Fruit fly (Drosophila melanogaster) whole organism, wandering third instar larva: ENCODE data around the gene qjt.

Experiments
- Abd-B ChIP-seq: fragments of >200 bp; optimal IDR thresholded peaks from 2 replicates; lab custom pipeline; 2017; ENCODE audit warnings: missing biosample characterization, missing genetic modification characterization
- CG32264 ChIP-seq: fragments of 200-800 bp; sonication (Bioruptor generic); optimal IDR thresholded peaks from 2 replicates; lab custom pipeline; 2016; ENCODE audit warnings: missing biosample characterization, missing genetic modification characterization
- CG9705 ChIP-seq: fragments of 200-800 bp; sonication (Bioruptor generic); optimal IDR thresholded peaks from 2 replicates; lab custom pipeline; 2018; ENCODE audit warnings: missing biosample characterization, mild to moderate bottlenecking, missing genetic modification characterization
- CrebA ChIP-seq: fragments of 200-800 bp; sonication (Bioruptor generic); optimal IDR thresholded peaks from 2 replicates; lab custom pipeline; 2016; ENCODE audit warnings: missing biosample characterization, mild to moderate bottlenecking, missing genetic modification characterization, borderline replicate concordance
- Dfd ChIP-seq: fragments of >200 bp; optimal IDR thresholded peaks from 2 replicates; lab custom pipeline; 2017; ENCODE audit warnings: missing biosample characterization, missing genetic modification characterization
- Dif ChIP-seq: fragments of 200-275, 200-300 bp; sonication (Bioruptor generic); optimal IDR thresholded peaks from 2 replicates; lab custom pipeline; 2018; ENCODE audit warnings: missing biosample characterization, missing genetic modification characterization; ENCODE audit not compliant: partially characterized antibody
- GATAd ChIP-seq: sonication (Bioruptor generic); optimal IDR thresholded peaks from 2 replicates; lab custom pipeline; 2016; ENCODE audit warnings: missing biosample characterization, missing genetic modification characterization
- HLH106 ChIP-seq: fragments of 200-800 bp; optimal IDR thresholded peaks from 3 replicates; lab custom pipeline; 2019; ENCODE audit warnings: missing biosample characterization, mild to moderate bottlenecking, missing genetic modification characterization, moderate library complexity
- Hnf4 ChIP-seq: fragments of 200-800 bp; sonication (Bioruptor generic); optimal IDR thresholded peaks from 2 replicates; lab custom pipeline; 2016; ENCODE audit warnings: missing biosample characterization, mild to moderate bottlenecking, missing genetic modification characterization
- Hr78 ChIP-seq: fragments of >200 bp; optimal IDR thresholded peaks from 2 replicates; lab custom pipeline; 2017; ENCODE audit warnings: missing biosample characterization, missing genetic modification characterization
- Hr83 ChIP-seq: fragments of 200-300 bp; sonication (Bioruptor generic); optimal IDR thresholded peaks from 2 replicates; lab custom pipeline; 2016; ENCODE audit warnings: missing biosample characterization, mild to moderate bottlenecking, missing genetic modification characterization, moderate library complexity; ENCODE audit not compliant: poor library complexity, severe bottlenecking
- Jra ChIP-seq: sonication (Bioruptor generic); optimal IDR thresholded peaks from 2 replicates; lab custom pipeline; 2016; ENCODE audit warnings: missing biosample characterization, missing genetic modification characterization
- Mio ChIP-seq: sonication (Bioruptor generic); optimal IDR thresholded peaks from 2 replicates; lab custom pipeline; 2016; ENCODE audit warnings: missing biosample characterization, missing genetic modification characterization
- Myc ChIP-seq: fragments of >200 bp; optimal IDR thresholded peaks from 2 replicates; lab custom pipeline; 2017
- N ChIP-seq: fragments of >200 bp; optimal IDR thresholded peaks from 2 replicates; lab custom pipeline; 2018; ENCODE audit warnings: missing biosample characterization, missing external identifiers, missing genetic modification characterization
- OdsH ChIP-seq: fragments of 200-800 bp; sonication (Bioruptor generic); optimal IDR thresholded peaks from 2 replicates; lab custom pipeline; 2016; ENCODE audit warnings: missing biosample characterization, mild to moderate bottlenecking, missing genetic modification characterization
- Rel ChIP-seq, 2 experiments: fragments of 200-800 bp; sonication (Bioruptor generic) in 1 of 2; optimal IDR thresholded peaks; 2 replicates in 1 of 2; 3 replicates in 1 of 2; lab custom pipeline; 2016 to 2019; ENCODE audit warnings: mild to moderate bottlenecking in 2 of 2, missing biosample characterization in 2 of 2, missing genetic modification characterization in 2 of 2, moderate library complexity in 1 of 2
- Sp1 ChIP-seq: fragments of 200-800 bp; sonication (Bioruptor generic); optimal IDR thresholded peaks from 3 replicates; lab custom pipeline; 2019; ENCODE audit warnings: missing biosample characterization, mild to moderate bottlenecking, missing genetic modification characterization, moderate library complexity
- Vsx2 ChIP-seq: fragments of 200-300, 225-300 bp; sonication (Bioruptor generic); optimal IDR thresholded peaks from 2 replicates; lab custom pipeline; 2018; ENCODE audit warnings: missing biosample characterization, missing genetic modification characterization; ENCODE audit not compliant: partially characterized antibody
- br ChIP-seq: fragments of 200-800 bp; sonication (Bioruptor generic); optimal IDR thresholded peaks from 2 replicates; lab custom pipeline; 2016; ENCODE audit warnings: missing biosample characterization, missing genetic modification characterization
- brk ChIP-seq: fragments of 200-800 bp; sonication (Bioruptor generic); optimal IDR thresholded peaks from 2 replicates; lab custom pipeline; 2016; ENCODE audit warnings: missing biosample characterization, mild to moderate bottlenecking, missing genetic modification characterization
- dl ChIP-seq, 2 experiments: fragments of 175-275, 200-275 bp in 1 of 2; fragments of 200-275 bp in 1 of 2; sonication (Bioruptor generic); optimal IDR thresholded peaks; lab custom pipeline; 2018; ENCODE audit warnings: mild to moderate bottlenecking in 2 of 2, missing biosample characterization in 2 of 2, missing genetic modification characterization in 2 of 2, moderate library complexity in 2 of 2; ENCODE audit not compliant: partially characterized antibody in 2 of 2, insufficient read depth in 1 of 2
- dmrt93B ChIP-seq: fragments of 200-800 bp; sonication (Bioruptor generic); optimal IDR thresholded peaks from 2 replicates; lab custom pipeline; 2018; ENCODE audit warnings: missing biosample characterization, mild to moderate bottlenecking, missing genetic modification characterization
- dsf ChIP-seq: sonication (Bioruptor generic); optimal IDR thresholded peaks from 2 replicates; lab custom pipeline; 2016; ENCODE audit warnings: missing biosample characterization, missing genetic modification characterization, borderline replicate concordance
- ey ChIP-seq: fragments of 200-800 bp; sonication (Bioruptor generic); optimal IDR thresholded peaks from 2 replicates; lab custom pipeline; 2016; ENCODE audit warnings: missing biosample characterization, missing genetic modification characterization
- foxo ChIP-seq, 2 experiments: fragments of 200-800 bp; sonication (Bioruptor generic); optimal IDR thresholded peaks; 2 replicates in 1 of 2; 3 replicates in 1 of 2; lab custom pipeline; 2016 to 2017; ENCODE audit warnings: missing biosample characterization in 2 of 2, missing genetic modification characterization in 2 of 2
- fru ChIP-seq: fragments of 200-800 bp; sonication (Bioruptor generic); optimal IDR thresholded peaks from 3 replicates; lab custom pipeline; 2016; ENCODE audit warnings: missing biosample characterization, mild to moderate bottlenecking, missing genetic modification characterization
- h ChIP-seq: fragments of 200-800 bp; sonication (Bioruptor generic); optimal IDR thresholded peaks from 3 replicates; lab custom pipeline; 2016; ENCODE audit warnings: missing biosample characterization, mild to moderate bottlenecking, missing genetic modification characterization
- jim ChIP-seq: fragments of 175-275, 200-325 bp; sonication (Bioruptor generic); optimal IDR thresholded peaks from 2 replicates; lab custom pipeline; 2016; ENCODE audit warnings: missing biosample characterization, mild to moderate bottlenecking, missing genetic modification characterization
- lola ChIP-seq: fragments of >200 bp; optimal IDR thresholded peaks from 2 replicates; lab custom pipeline; 2017; ENCODE audit warnings: missing biosample characterization, missing genetic modification characterization
- pan ChIP-seq: fragments of >200 bp; optimal IDR thresholded peaks from 2 replicates; lab custom pipeline; 2017
- psq ChIP-seq: fragments of 200-800 bp; sonication (Bioruptor generic); optimal IDR thresholded peaks from 3 replicates; lab custom pipeline; 2017; ENCODE audit warnings: missing biosample characterization, mild to moderate bottlenecking, missing genetic modification characterization, moderate library complexity
- rgr ChIP-seq: fragments of 200-800 bp; sonication (Bioruptor generic); optimal IDR thresholded peaks from 3 replicates; lab custom pipeline; 2016; ENCODE audit warnings: missing biosample characterization, mild to moderate bottlenecking, missing genetic modification characterization
- sage ChIP-seq: fragments of 200-800 bp; sonication (Bioruptor generic); optimal IDR thresholded peaks from 2 replicates; lab custom pipeline; 2016; ENCODE audit warnings: missing biosample characterization, mild to moderate bottlenecking, missing genetic modification characterization
- sv ChIP-seq: fragments of 200-800 bp; sonication (Bioruptor generic); optimal IDR thresholded peaks from 3 replicates; lab custom pipeline; 2016; ENCODE audit warnings: missing biosample characterization, missing genetic modification characterization
- tai ChIP-seq: sonication (Bioruptor generic); optimal IDR thresholded peaks from 2 replicates; lab custom pipeline; 2016; ENCODE audit warnings: missing biosample characterization, missing genetic modification characterization
- usp ChIP-seq: fragments of >200 bp; optimal IDR thresholded peaks from 2 replicates; lab custom pipeline; 2017; ENCODE audit warnings: missing biosample characterization, missing genetic modification characterization
- woc ChIP-seq: sonication (Bioruptor generic); optimal IDR thresholded peaks from 2 replicates; lab custom pipeline; 2016; ENCODE audit warnings: missing biosample characterization, mild to moderate bottlenecking, missing genetic modification characterization

qjt gene

dm6 chr3L:17476496-17476895 is 2.4 kb upstream of the qjt start:
- TF ChIP-seq CG32264, result no peak
- no peak for TF ChIP-seq tai (GFP tag; lab: Kevin White, UChicago)
- TF ChIP-seq dl (GFP tag; optimal IDR thresholded peaks at IDR 0.05; lab: Kevin White, UChicago; ENCODE audit: insufficient read depth in 1 of 2, partially characterized antibody in 2 of 2), result no peak
- TF ChIP-seq ey, result no peak
- no peak for TF ChIP-seq br
- TF ChIP-seq psq, result no peak
- TF ChIP-seq h (GFP tag; lab: Kevin White, UChicago), result no peak

DNA sequence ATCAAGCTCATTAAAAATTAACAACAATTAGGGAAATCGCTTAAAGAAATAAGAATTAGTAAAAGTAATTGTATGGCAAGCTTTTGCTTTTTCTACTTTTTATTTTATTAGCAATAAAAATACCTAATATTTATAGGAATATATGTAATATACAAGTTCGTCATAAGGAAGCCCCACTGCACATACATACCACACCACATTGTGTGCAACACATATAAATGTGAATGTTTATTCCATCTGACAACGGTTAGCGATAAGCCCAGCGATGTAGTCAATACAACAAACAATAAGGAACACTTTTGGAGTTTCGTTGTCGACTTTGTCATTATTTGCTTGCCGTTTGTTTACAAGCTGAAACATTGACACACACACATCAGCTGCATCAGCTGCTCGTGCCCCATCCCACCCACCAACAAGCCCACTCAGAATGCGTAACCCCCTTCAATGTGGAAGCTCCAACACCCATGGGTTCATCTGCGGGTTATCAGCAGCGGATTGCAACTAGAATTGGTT is 6.4 kb downstream of the qjt start:
- TF ChIP-seq brk (GFP tag; lab: Kevin White, UChicago) (peak; percentile 38), rgr (peak; percentile 78), woc (GFP tag; lab: Kevin White, UChicago) (peak; percentile 34), tai (GFP tag; lab: Kevin White, UChicago) (peak; percentile 8), h (GFP tag; lab: Kevin White, UChicago) (peak; percentile 77), Rel (GFP tag; optimal IDR thresholded peaks at IDR 0.05; lab: Kevin White, UChicago) (no peak), Rel (tag; optimal IDR thresholded peaks at IDR 0.05; lab: Kevin White, UChicago) (peak; percentile 49), sv (GFP tag; lab: Kevin White, UChicago) (peak; percentile 35), CG32264 (no peak), Hnf4 (GFP tag; lab: Kevin White, UChicago) (peak; percentile 60), Mio (GFP tag; lab: Kevin White, UChicago) (no peak), sage (peak; percentile 25), jim (GFP tag; lab: Kevin White, UChicago) (no peak), HLH106 (tag; lab: Kevin White, UChicago) (peak; percentile 36), Sp1 (peak; percentile 50), lola (GFP tag; lab: Kevin White, UChicago) (no peak), psq (peak; percentile 40), Myc (no peak), foxo (GFP tag; optimal IDR thresholded peaks at IDR 0.05; lab: Kevin White, UChicago) (peak in 1 of 2 experiments; percentile 70), Vsx2 (GFP tag; lab: Kevin White, UChicago) (no peak), GATAd (no peak), CG9705 (peak; percentile 63), ey (peak; percentile 30), OdsH (GFP tag; lab: Kevin White, UChicago) (peak; percentile 28), N (GFP tag; lab: Kevin White, UChicago) (no peak), Jra (GFP tag; lab: Kevin White, UChicago) (peak; percentile 58), CrebA (GFP tag; lab: Kevin White, UChicago) (no peak), Hr78 (GFP tag; lab: Kevin White, UChicago) (no peak), Dfd (GFP tag; lab: Kevin White, UChicago) (no peak), Hr83 (GFP tag; lab: Kevin White, UChicago) (peak; percentile 52), dmrt93B (peak; percentile 46), fru (GFP tag; lab: Kevin White, UChicago) (peak; percentile 62), br (peak; percentile 28), dl (GFP tag; optimal IDR thresholded peaks at IDR 0.05; lab: Kevin White, UChicago; ENCODE audit: insufficient read depth in 1 of 2, partially characterized antibody in 2 of 2) (no peak), Dif (GFP tag; lab: Kevin White, UChicago) (no peak), usp (no peak), Abd-B (no peak), dsf (GFP tag; lab: Kevin White, UChicago) (no peak), pan (lab: Kevin White, UChicago) (no peak)

- TF ChIP-seq OdsH (GFP tag; lab: Kevin White, UChicago), result no peak
- no peak for TF ChIP-seq Sp1
Measured at dm6 chr3L:17486130-17486529, 7.2 kb downstream of the qjt start, which contains the start of gene CG6333. Gene CG6333 (minus strand): TSS chr3L:17486230.
